2 worm cellular contexts compared by ENCODE assay signal in genomic region chrV:687384-687783, ce11.
TF ChIP-seq lines count a peak whose summit lies in the region.

Gene H25P19.1 (plus strand): TSS chrV:687684.

TF ChIP-seq in whole organism, L1 larva, 84 proteins besides CTCF, POLR2A, EP300 and RAD21:
- TF ChIP-seq nhr-84 (tag; optimal IDR thresholded peaks at IDR 0.05; lab: Kevin White, UChicago) (no peak), xbp-1 (tag; optimal IDR thresholded peaks at IDR 0.05; lab: Kevin White, UChicago) (no peak), pqm-1 (tag; optimal IDR thresholded peaks at IDR 0.05; lab: Kevin White, UChicago) (no peak), zip-4 (GFP tag; optimal IDR thresholded peaks at IDR 0.05; lab: Kevin White, UChicago) (no peak), blmp-1 (tag; optimal IDR thresholded peaks at IDR 0.05; lab: Kevin White, UChicago) (peak; percentile 66), tlp-1 (tag; optimal IDR thresholded peaks at IDR 0.05; lab: Kevin White, UChicago) (no peak)
TF ChIP-seq in whole organism, L1 larva: peak in this region for 1.

TF ChIP-seq in whole organism, late embryonic, 69 proteins besides CTCF, POLR2A, EP300 and RAD21:
- peak; percentile 32 for TF ChIP-seq ceh-48 (tag; optimal IDR thresholded peaks at IDR 0.05; lab: Kevin White, UChicago)
- TF ChIP-seq unc-42 (tag; optimal IDR thresholded peaks at IDR 0.05; lab: Kevin White, UChicago), result no peak
